Fruit fly (Drosophila melanogaster): ENCODE measurements around the gene Imp.

Imp gene

dm6 chrX:10786443-10787097 lies 37.5 kb downstream of the Imp start, which contains the start of the genes Ant2 and sesB (continued):
- TF ChIP-seq gcm (GFP tag; optimal IDR thresholded peaks at IDR 0.05) (peak; percentile 3), ATbp (GFP tag; optimal IDR thresholded peaks at IDR 0.05) (no peak), CG1603 (tag; optimal IDR thresholded peaks at IDR 0.05) (peak; percentile 40), chm (GFP tag; IDR thresholded peaks at IDR 0.05) (no peak), Adf1 (GFP tag; IDR thresholded peaks at IDR 0.05) (no peak), Sry-δ (GFP tag; optimal IDR thresholded peaks at IDR 0.05) (peak; percentile 80), zfh2 (GFP tag; optimal IDR thresholded peaks at IDR 0.05) (no peak), trem (tag; optimal IDR thresholded peaks at IDR 0.05) (no peak), CG2129 (GFP tag; IDR thresholded peaks at IDR 0.05; ENCODE audit: partially characterized antibody) (peak; percentile 53), so (GFP tag; IDR thresholded peaks at IDR 0.05) (no peak), BtbVII (GFP tag; optimal IDR thresholded peaks at IDR 0.05) (no peak), CG10462 (GFP tag; optimal IDR thresholded peaks at IDR 0.05) (no peak), Hmx (GFP tag; optimal IDR thresholded peaks at IDR 0.05) (no peak), row (GFP tag; IDR thresholded peaks at IDR 0.05) (peak; percentile 42), pfk (GFP tag; optimal IDR thresholded peaks at IDR 0.05) (peak; percentile 35), CG15073 (GFP tag; optimal IDR thresholded peaks at IDR 0.05) (no peak), Kr (GFP tag; optimal IDR thresholded peaks at IDR 0.05) (no peak), B-H2 (GFP tag; optimal IDR thresholded peaks at IDR 0.05) (no peak), sqz (GFP tag; optimal IDR thresholded peaks at IDR 0.05) (peak; percentile 23), Tbp (GFP tag; optimal IDR thresholded peaks at IDR 0.05) (no peak), vvl (GFP tag; IDR thresholded peaks at IDR 0.05) (no peak), CG4328 (GFP tag; optimal IDR thresholded peaks at IDR 0.05) (no peak), unc-4 (GFP tag; IDR thresholded peaks at IDR 0.05; ENCODE audit: partially characterized antibody) (peak; percentile 75), vnd (GFP tag; IDR thresholded peaks at IDR 0.05; ENCODE audit: partially characterized antibody) (peak; percentile 71), ase (GFP tag; IDR thresholded peaks at IDR 0.05) (no peak), CG11560 (tag; IDR thresholded peaks at IDR 0.05) (no peak), CG17186 (GFP tag; optimal IDR thresholded peaks at IDR 0.05) (no peak), wdn (GFP tag; IDR thresholded peaks at IDR 0.05) (0 out of 2 replicates have a peak, but pooled peaks have one; percentile 12), CG33213 (GFP tag; optimal IDR thresholded peaks at IDR 0.05) (peak; percentile 34), Ets65A (GFP tag) (no peak), kni (GFP tag; optimal IDR thresholded peaks at IDR 0.05) (no peak), CG6689 (GFP tag; IDR thresholded peaks at IDR 0.05) (no peak), Xrp1 (GFP tag; IDR thresholded peaks at IDR 0.05) (no peak), slou (GFP tag; optimal IDR thresholded peaks at IDR 0.05) (no peak), da (GFP tag; optimal IDR thresholded peaks at IDR 0.05) (no peak), Atf6 (GFP tag; IDR thresholded peaks at IDR 0.05) (no peak), NK7.1 (GFP tag; optimal IDR thresholded peaks at IDR 0.05) (no peak), CG10267 (tag; optimal IDR thresholded peaks at IDR 0.05) (peak; percentile 0), knrl (GFP tag; IDR thresholded peaks at IDR 0.05; ENCODE audit: partially characterized antibody) (peak; percentile 76), Elba2 (GFP tag; optimal IDR thresholded peaks at IDR 0.05) (no peak), CG12391 (tag; optimal IDR thresholded peaks at IDR 0.05) (peak; percentile 3), MESR4 (GFP tag; optimal IDR thresholded peaks at IDR 0.05) (peak; percentile 75), CG12219 (GFP tag; optimal IDR thresholded peaks at IDR 0.05) (no peak), run (tag; optimal IDR thresholded peaks at IDR 0.05) (no peak), ERR (GFP tag; optimal IDR thresholded peaks at IDR 0.05) (peak; percentile 37), CG17361 (GFP tag; IDR thresholded peaks at IDR 0.05) (no peak), HLHmδ (GFP tag; optimal IDR thresholded peaks at IDR 0.05) (no peak), bcd (GFP tag; optimal IDR thresholded peaks at IDR 0.05) (no peak), ato (GFP tag; IDR thresholded peaks at IDR 0.05; ENCODE audit: partially characterized antibody) (peak; percentile 46), sens (GFP tag) (peak; percentile 78), ab (GFP tag; optimal IDR thresholded peaks at IDR 0.05) (no peak)
